Worm (Caenorhabditis elegans): ENCODE results near the gene F42F12.14.
A peak's percentile ranks its signal among the peaks of the same experiment; 100 is the strongest.

F42F12.14 gene

ce11 chrX:12347822-12348221 is 607 bp upstream of the F42F12.14 start (continued):
- TF ChIP-seq mes-2 (tag; optimal IDR thresholded peaks at IDR 0.05; ENCODE audit: poor library complexity, severe bottlenecking): peak; percentile 77
- peak; percentile 52; the same call in 1 of the 2 replicates for TF ChIP-seq arid-1 (GFP tag; conservative IDR thresholded peaks at IDR 0.05)
- TF ChIP-seq fos-1 (tag; optimal IDR thresholded peaks at IDR 0.05): no peak
- TF ChIP-seq hmg-1.1 (GFP tag; IDR thresholded peaks at IDR 0.05): peak; percentile 78
- TF ChIP-seq nhr-6 (tag; optimal IDR thresholded peaks at IDR 0.05): peak; percentile 32
- TF ChIP-seq F37D6.2 (tag; optimal IDR thresholded peaks at IDR 0.05): no peak
- no peak for TF ChIP-seq nhr-11 (tag; optimal IDR thresholded peaks at IDR 0.05)
- no peak for TF ChIP-seq Y5F2A.4 (GFP tag; optimal IDR thresholded peaks at IDR 0.05)
- peak; percentile 53 for TF ChIP-seq duxl-1 (tag; optimal IDR thresholded peaks at IDR 0.05; ENCODE audit: poor library complexity)
- TF ChIP-seq lin-13 (GFP tag; optimal IDR thresholded peaks at IDR 0.05): peak; percentile 14
- no peak for TF ChIP-seq F49E8.2 (tag; optimal IDR thresholded peaks at IDR 0.05; ENCODE audit: borderline replicate concordance)
- TF ChIP-seq dmd-6 (GFP tag; IDR thresholded peaks at IDR 0.05): peak; percentile 54
- peak; percentile 28 for TF ChIP-seq rbr-2 (tag; optimal IDR thresholded peaks at IDR 0.05)
- no peak for TF ChIP-seq fkh-10 (GFP tag; optimal IDR thresholded peaks at IDR 0.05)
- no peak for TF ChIP-seq mep-1 (tag; optimal IDR thresholded peaks at IDR 0.05)
- 0 out of 2 replicates have a peak, but pooled peaks have one; percentile 53 for TF ChIP-seq zfp-3 (GFP tag; conservative IDR thresholded peaks at IDR 0.05)
- TF ChIP-seq snpc-1.2 (GFP tag; IDR thresholded peaks at IDR 0.05): peak; percentile 89
- TF ChIP-seq F44E2.7 (GFP tag; IDR thresholded peaks at IDR 0.05): no peak
- no peak for TF ChIP-seq lin-39 (tag; optimal IDR thresholded peaks at IDR 0.05)
- TF ChIP-seq F10B5.3 (tag; optimal IDR thresholded peaks at IDR 0.05): no peak
- peak; percentile 67 for TF ChIP-seq Y48G9A.11 (GFP tag; IDR thresholded peaks at IDR 0.05)
- TF ChIP-seq F26F4.8 (GFP tag; conservative IDR thresholded peaks at IDR 0.05): peak; percentile 67; the same call in 1 of the 2 replicates
- peak; percentile 80 for TF ChIP-seq dmd-8 (GFP tag; IDR thresholded peaks at IDR 0.05)
- no peak for TF ChIP-seq snpc-4 (tag; optimal IDR thresholded peaks at IDR 0.05)
- peak; percentile 92 for TF ChIP-seq aha-1 (tag)
- peak; percentile 81 for TF ChIP-seq ceh-44 (GFP tag; IDR thresholded peaks at IDR 0.05)
- TF ChIP-seq daf-16 (GFP tag; optimal IDR thresholded peaks at IDR 0.05): peak; percentile 22 to 59
- peak; percentile 67 for TF ChIP-seq daf-16 (tag; optimal IDR thresholded peaks at IDR 0.05)
- TF ChIP-seq R02D3.7 (tag; optimal IDR thresholded peaks at IDR 0.05): no peak
- TF ChIP-seq mxl-3 (GFP tag; optimal IDR thresholded peaks at IDR 0.05): peak; percentile 53
- TF ChIP-seq zip-2 (tag; optimal IDR thresholded peaks at IDR 0.05): no peak
- TF ChIP-seq spr-3 (GFP tag; optimal IDR thresholded peaks at IDR 0.05): peak; percentile 35
- no peak for TF ChIP-seq nhr-25 (tag; optimal IDR thresholded peaks at IDR 0.05; ENCODE audit: borderline replicate concordance, insufficient read depth)
- no peak for TF ChIP-seq daf-12 (tag; optimal IDR thresholded peaks at IDR 0.05)
- no peak for TF ChIP-seq nhr-102 (tag; optimal IDR thresholded peaks at IDR 0.05)
- no peak for TF ChIP-seq set-16 (GFP tag; IDR thresholded peaks at IDR 0.05)
- peak; percentile 56 for TF ChIP-seq nhr-28 (tag; optimal IDR thresholded peaks at IDR 0.05)
- TF ChIP-seq pha-4 (GFP tag; IDR thresholded peaks at IDR 0.05): peak; percentile 69; the same call in 1 of the 2 replicates
- TF ChIP-seq pha-4 (tag; optimal IDR thresholded peaks at IDR 0.05): no peak
- TF ChIP-seq nhr-48 (tag; optimal IDR thresholded peaks at IDR 0.05): no peak
- TF ChIP-seq hif-1 (tag; optimal IDR thresholded peaks at IDR 0.05): no peak

ce11 chrX:12350207-12350606 is 1.8 kb downstream of the F42F12.14 start, which contains the start of gene F42F12.3:
Gene F42F12.3 (plus strand): TSS chrX:12350578.
- peak; percentile 30 for TF ChIP-seq hlh-11 (tag; optimal IDR thresholded peaks at IDR 0.05)
- TF ChIP-seq snpc-1.2 (GFP tag; IDR thresholded peaks at IDR 0.05): no peak
- peak; percentile 10 for TF ChIP-seq hlh-30 (tag; optimal IDR thresholded peaks at IDR 0.05; ENCODE audit: insufficient read depth)
- peak; percentile 21 for TF ChIP-seq nhr-28 (tag; optimal IDR thresholded peaks at IDR 0.05)
- no peak for TF ChIP-seq lin-15B (tag; optimal IDR thresholded peaks at IDR 0.05)
- TF ChIP-seq dmd-6 (GFP tag; IDR thresholded peaks at IDR 0.05): peak; percentile 20; the same call in 1 of the 2 replicates
- no peak for TF ChIP-seq daf-16 (GFP tag; optimal IDR thresholded peaks at IDR 0.05)
- TF ChIP-seq daf-16 (tag; optimal IDR thresholded peaks at IDR 0.05): peak; percentile 87
